Fruit fly (Drosophila melanogaster) whole organism, embryonic: ENCODE results near the gene Dh31.
A peak's percentile ranks its signal among the peaks of the same experiment; 100 is the strongest.

Source experiments
- Bdp1 ChIP-seq: fragments of 200-800 bp; sonication (Bioruptor generic); optimal IDR thresholded peaks from 3 replicates; lab custom pipeline; 2016; ENCODE audit warnings: missing biosample characterization, missing genetic modification characterization
- CG1602 ChIP-seq: fragments of 200-800 bp; sonication (Bioruptor generic); optimal IDR thresholded peaks from 3 replicates; lab custom pipeline; 2016; ENCODE audit warnings: missing biosample characterization, missing genetic modification characterization
- CG16863 ChIP-seq: fragments of 200-800 bp; sonication (Bioruptor generic); optimal IDR thresholded peaks from 3 replicates; lab custom pipeline; 2016; ENCODE audit warnings: missing biosample characterization, missing genetic modification characterization
- CG17328 ChIP-seq: fragments of 200-800 bp; sonication (Bioruptor generic); IDR thresholded peaks from 2 replicates; pipeline ENCODE4 v1.3.6; 2022; ENCODE audit warnings: missing biosample characterization, missing genetic modification characterization
- CG17385 ChIP-seq: fragments of 200-800 bp; sonication (Bioruptor generic); optimal IDR thresholded peaks from 3 replicates; lab custom pipeline; 2018; ENCODE audit warnings: missing biosample characterization, mild to moderate bottlenecking, missing genetic modification characterization
- CG1792 ChIP-seq: fragments of 200-800 bp; sonication (Bioruptor generic); optimal IDR thresholded peaks from 2 replicates; lab custom pipeline; 2016; ENCODE audit warnings: missing biosample characterization, missing genetic modification characterization
- CG18011 ChIP-seq: fragments of 200-800 bp; sonication (Bioruptor generic); optimal IDR thresholded peaks from 2 replicates; lab custom pipeline; 2017; ENCODE audit warnings: missing biosample characterization, missing genetic modification characterization, mild to moderate bottlenecking, moderate library complexity, missing genotype
- CG18476 ChIP-seq: fragments of 200-800 bp; sonication (Bioruptor generic); optimal IDR thresholded peaks from 2 replicates; lab custom pipeline; 2016; ENCODE audit warnings: missing biosample characterization, mild to moderate bottlenecking, missing genetic modification characterization
- CG18599 ChIP-seq: fragments of 200-800 bp; sonication (Bioruptor generic); optimal IDR thresholded peaks from 3 replicates; lab custom pipeline; 2017; ENCODE audit warnings: missing biosample characterization, missing genetic modification characterization, mild to moderate bottlenecking, moderate library complexity, missing genetic modification reagents
- CG2129 ChIP-seq: fragments of 200-800 bp; sonication (Bioruptor generic); IDR thresholded peaks from 2 replicates; pipeline ENCODE4 v1.3.6; 2022; ENCODE audit warnings: missing biosample characterization, missing genetic modification characterization; ENCODE audit not compliant: partially characterized antibody
- CG2199 ChIP-seq: fragments of 200-800 bp; sonication (Bioruptor generic); IDR thresholded peaks from 3 replicates; pipeline ENCODE4 v1.3.6; 2022; ENCODE audit warnings: missing biosample characterization, missing genetic modification characterization
- CG42726 ChIP-seq: fragments of 200-800 bp; sonication (Bioruptor generic); IDR thresholded peaks from 2 replicates; pipeline ENCODE4 v1.3.6; 2022; ENCODE audit warnings: missing biosample characterization, missing genetic modification characterization; ENCODE audit not compliant: partially characterized antibody
- CG43689 ChIP-seq: fragments of 200-800 bp; sonication (Bioruptor generic); IDR thresholded peaks from 2 replicates; pipeline ENCODE4 v1.3.6; 2022; ENCODE audit warnings: missing biosample characterization, missing genetic modification characterization
- CG6765 ChIP-seq: fragments of 200-800 bp; sonication (Bioruptor generic); optimal IDR thresholded peaks from 3 replicates; lab custom pipeline; 2017; ENCODE audit warnings: missing biosample characterization, mild to moderate bottlenecking, missing genetic modification characterization
- CG7357 ChIP-seq: fragments of 200-800 bp; sonication (Bioruptor generic); IDR thresholded peaks from 3 replicates; pipeline ENCODE4 v1.3.6; 2022; ENCODE audit warnings: missing biosample characterization, missing genetic modification characterization
- CG7987 ChIP-seq: fragments of 200-800 bp; sonication (Bioruptor generic); optimal IDR thresholded peaks from 2 replicates; lab custom pipeline; 2018; ENCODE audit warnings: missing biosample characterization, mild to moderate bottlenecking, missing genetic modification characterization, moderate library complexity
- CG8089 ChIP-seq: fragments of 200-800 bp; sonication (Bioruptor generic); optimal IDR thresholded peaks from 3 replicates; lab custom pipeline; 2016; ENCODE audit warnings: missing biosample characterization, missing genetic modification characterization
- CG9876 ChIP-seq: fragments of 200-800 bp; sonication (Bioruptor generic); optimal IDR thresholded peaks from 2 replicates; lab custom pipeline; 2016; ENCODE audit warnings: missing biosample characterization, missing genetic modification characterization
- CoRest ChIP-seq: fragments of 200-800 bp; sonication (Bioruptor generic); optimal IDR thresholded peaks from 3 replicates; lab custom pipeline; 2018; ENCODE audit warnings: missing biosample characterization, mild to moderate bottlenecking, missing genetic modification characterization, moderate library complexity
- D19B ChIP-seq: fragments of 200-800 bp; sonication (Bioruptor generic); optimal IDR thresholded peaks from 2 replicates; lab custom pipeline; 2017; ENCODE audit warnings: missing biosample characterization, mild to moderate bottlenecking, missing genetic modification characterization
- Dek ChIP-seq: fragments of 200-800 bp; sonication (Bioruptor generic); optimal IDR thresholded peaks from 3 replicates; lab custom pipeline; 2019; ENCODE audit warnings: missing biosample characterization, mild to moderate bottlenecking, missing genetic modification characterization, moderate library complexity
- Dip2 ChIP-seq: fragments of 200-800 bp; sonication (Bioruptor generic); IDR thresholded peaks from 2 replicates; pipeline ENCODE4 v1.3.6; 2022; ENCODE audit warnings: missing biosample characterization, missing genetic modification characterization
- Drgx ChIP-seq: fragments of 200-800 bp; sonication (Bioruptor generic); IDR thresholded peaks from 2 replicates; pipeline ENCODE4 v1.3.6; 2022; ENCODE audit warnings: missing biosample characterization, missing genetic modification characterization
- Elba2 ChIP-seq: fragments of 200-800 bp; sonication (Bioruptor generic); optimal IDR thresholded peaks from 3 replicates; lab custom pipeline; 2016; ENCODE audit warnings: missing biosample characterization, missing genetic modification characterization
- Fer1 ChIP-seq: fragments of 200-800 bp; sonication (Bioruptor generic); optimal IDR thresholded peaks from 2 replicates; lab custom pipeline; 2017; ENCODE audit warnings: missing biosample characterization, mild to moderate bottlenecking, missing genetic modification characterization
- HmgD ChIP-seq: fragments of 200-800 bp; sonication (Bioruptor generic); optimal IDR thresholded peaks from 3 replicates; lab custom pipeline; 2016; ENCODE audit warnings: missing biosample characterization, missing genetic modification characterization
- Lpt ChIP-seq: fragments of >200 bp; optimal IDR thresholded peaks from 2 replicates; lab custom pipeline; 2018; ENCODE audit warnings: missing biosample characterization, missing genetic modification characterization
- MBD-R2 ChIP-seq: fragments of 200-800 bp; sonication (Bioruptor generic); IDR thresholded peaks from 2 replicates; pipeline ENCODE4 v1.3.6; 2022; ENCODE audit warnings: missing biosample characterization, missing genetic modification characterization
- Mrtf ChIP-seq: fragments of 200-800 bp; sonication (Bioruptor generic); IDR thresholded peaks from 3 replicates; pipeline ENCODE4 v1.3.6; 2022; ENCODE audit warnings: missing biosample characterization, missing genetic modification characterization
- NfI ChIP-seq: fragments of 200-800 bp; sonication (Bioruptor generic); optimal IDR thresholded peaks from 3 replicates; lab custom pipeline; 2018; ENCODE audit warnings: missing biosample characterization, mild to moderate bottlenecking, missing genetic modification characterization, moderate library complexity
- Poxn ChIP-seq: fragments of 200-800 bp; sonication (Bioruptor generic); IDR thresholded peaks from 2 replicates; pipeline ENCODE4 v1.3.6; 2022; ENCODE audit warnings: missing biosample characterization, missing genetic modification characterization
- Six4 ChIP-seq: fragments of 200-800 bp; sonication (Bioruptor generic); optimal IDR thresholded peaks from 2 replicates; lab custom pipeline; 2016; ENCODE audit warnings: missing biosample characterization, missing genetic modification characterization
- Stat92E ChIP-seq, 3 experiments: fragments of >200 bp in 2 of 3; fragments of 200-800 bp in 1 of 3; sonication (Bioruptor generic) in 1 of 3; optimal IDR thresholded peaks; 2 replicates each; lab custom pipeline; 2017 to 2019; ENCODE audit warnings: missing biosample characterization in 3 of 3, missing genetic modification characterization in 3 of 3, mild to moderate bottlenecking in 1 of 3, moderate library complexity in 1 of 3
- al ChIP-seq: fragments of 200-800 bp; sonication (Bioruptor generic); IDR thresholded peaks from 2 replicates; pipeline ENCODE4 v1.3.6; 2022; ENCODE audit warnings: missing biosample characterization, missing genetic modification characterization
- ash1 ChIP-seq: fragments of 200-800 bp; sonication (Bioruptor generic); optimal IDR thresholded peaks from 2 replicates; lab custom pipeline; 2018; ENCODE audit warnings: missing biosample characterization, mild to moderate bottlenecking, missing genetic modification characterization
- caup ChIP-seq: fragments of 200-800 bp; sonication (Bioruptor generic); optimal IDR thresholded peaks from 3 replicates; lab custom pipeline; 2017; ENCODE audit warnings: missing biosample characterization, mild to moderate bottlenecking, missing genetic modification characterization, moderate library complexity; ENCODE audit not compliant: severe bottlenecking
- chm ChIP-seq: fragments of 200-800 bp; sonication (Bioruptor generic); IDR thresholded peaks from 2 replicates; pipeline ENCODE4 v1.3.6; 2022; ENCODE audit warnings: missing biosample characterization, missing genetic modification characterization
- chn ChIP-seq: fragments of 200-800 bp; sonication (Bioruptor generic); optimal IDR thresholded peaks from 2 replicates; lab custom pipeline; 2016; ENCODE audit warnings: missing biosample characterization, missing genetic modification characterization
- corto ChIP-seq: fragments of 200-800 bp; sonication (Bioruptor generic); optimal IDR thresholded peaks from 2 replicates; lab custom pipeline; 2016; ENCODE audit warnings: missing biosample characterization, mild to moderate bottlenecking, missing genetic modification characterization, moderate library complexity
- danr ChIP-seq: fragments of 200-800 bp; sonication (Bioruptor generic); IDR thresholded peaks from 2 replicates; pipeline ENCODE4 v1.3.6; 2022; ENCODE audit warnings: missing biosample characterization, missing genetic modification characterization
- dmrt99B ChIP-seq: fragments of 200-800 bp; sonication (Bioruptor generic); optimal IDR thresholded peaks from 2 replicates; lab custom pipeline; 2018; ENCODE audit warnings: missing biosample characterization, mild to moderate bottlenecking, missing genetic modification characterization, moderate library complexity
- ham ChIP-seq: fragments of 200-800 bp; sonication (Bioruptor generic); IDR thresholded peaks from 2 replicates; pipeline ENCODE4 v1.3.6; 2022; ENCODE audit warnings: missing biosample characterization, missing genetic modification characterization
- mirr ChIP-seq: fragments of 200-800 bp; sonication (Bioruptor generic); optimal IDR thresholded peaks from 3 replicates; lab custom pipeline; 2018; ENCODE audit warnings: missing biosample characterization, mild to moderate bottlenecking, missing genetic modification characterization
- org-1 ChIP-seq: fragments of 200-800 bp; sonication (Bioruptor generic); optimal IDR thresholded peaks from 2 replicates; lab custom pipeline; 2017; ENCODE audit warnings: missing biosample characterization, missing genetic modification characterization
- otp ChIP-seq: fragments of 200-800 bp; sonication (Bioruptor generic); IDR thresholded peaks from 3 replicates; pipeline ENCODE4, ENCODE4 v1.3.6; 2022; ENCODE audit warnings: missing biosample characterization, missing genetic modification characterization
- pfk ChIP-seq: fragments of 200-800 bp; sonication (Bioruptor generic); optimal IDR thresholded peaks from 2 replicates; lab custom pipeline; 2018; ENCODE audit warnings: missing biosample characterization, mild to moderate bottlenecking, missing genetic modification characterization, moderate library complexity
- tio ChIP-seq: fragments of 200-800 bp; sonication (Bioruptor generic); optimal IDR thresholded peaks from 2 replicates; lab custom pipeline; 2017; ENCODE audit warnings: missing biosample characterization, missing genetic modification characterization, inconsistent platforms
- ttk ChIP-seq: fragments of 200-800 bp; sonication (Bioruptor generic); IDR thresholded peaks from 2 replicates; pipeline ENCODE4 v2.1.2; 2022; ENCODE audit warnings: missing biosample characterization, missing genetic modification characterization
- usp ChIP-seq: fragments of >200 bp; optimal IDR thresholded peaks from 2 replicates; lab custom pipeline; 2017; ENCODE audit warnings: missing biosample characterization, missing genetic modification characterization
- zf30C ChIP-seq: fragments of 200-800 bp; sonication (Bioruptor generic); optimal IDR thresholded peaks from 3 replicates; lab custom pipeline; 2018; ENCODE audit warnings: missing biosample characterization, mild to moderate bottlenecking, missing genetic modification characterization

Gene Dh31

DNA sequence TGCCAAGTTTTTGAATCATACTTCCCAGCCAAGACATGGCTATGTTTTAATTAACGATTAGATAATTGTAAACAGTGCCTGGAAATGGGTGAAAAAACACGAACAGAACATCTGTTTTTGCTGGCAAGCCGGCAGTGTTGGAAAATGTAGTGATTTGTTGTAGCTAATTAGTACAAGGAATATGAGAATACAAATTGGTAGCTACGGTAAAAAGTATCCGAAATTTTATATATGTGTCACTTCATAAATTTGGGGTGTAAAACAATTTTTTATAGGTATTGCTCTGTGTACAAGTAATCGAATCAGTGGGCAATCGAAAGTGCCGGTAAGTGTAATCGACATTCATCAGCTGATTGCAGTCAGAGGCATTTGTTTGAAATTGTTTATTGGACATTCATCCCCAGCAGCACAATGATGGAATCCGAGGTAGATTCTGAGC is 10.6 kb upstream of the Dh31 start, which contains the start of the genes mRpL51 and Uba4 (continued):
- TF ChIP-seq CG43689 = no peak
- peak; percentile 37 for TF ChIP-seq CG18476 (GFP tag; lab: Kevin White, UChicago)
- TF ChIP-seq dmrt99B (tag; lab: Kevin White, UChicago) = no peak
- TF ChIP-seq CG2199 (GFP tag; lab: Robert Waterston, UW) = no peak
- no peak for TF ChIP-seq ash1
- no peak for TF ChIP-seq al (GFP tag; lab: Robert Waterston, UW)
- TF ChIP-seq CG17385 (GFP tag; lab: Kevin White, UChicago) = peak; percentile 30
- TF ChIP-seq CG9876 (GFP tag; lab: Kevin White, UChicago) = no peak
- TF ChIP-seq Dek = no peak
- TF ChIP-seq zf30C (GFP tag; lab: Kevin White, UChicago) = no peak
- peak; percentile 41 for TF ChIP-seq NfI (GFP tag; lab: Kevin White, UChicago)
- TF ChIP-seq MBD-R2 (GFP tag; lab: Robert Waterston, UW) = peak; percentile 80; the same call in 1 of the 2 replicates
- TF ChIP-seq CG8089 (GFP tag; lab: Kevin White, UChicago) = no peak
- TF ChIP-seq pfk (GFP tag; lab: Kevin White, UChicago) = no peak
- TF ChIP-seq tio (GFP tag; lab: Kevin White, UChicago) = no peak
- TF ChIP-seq org-1 (GFP tag; lab: Kevin White, UChicago) = no peak
- TF ChIP-seq Fer1 (GFP tag; lab: Kevin White, UChicago) = peak; percentile 46
- no peak for TF ChIP-seq ttk
- TF ChIP-seq CG18011 = peak; percentile 42
- TF ChIP-seq Lpt (GFP tag; lab: Kevin White, UChicago) = no peak
- no peak for TF ChIP-seq Dip2 (GFP tag; lab: Robert Waterston, UW)
- peak; percentile 11; the same call in 1 of the 2 replicates for TF ChIP-seq CG2129 (GFP tag; lab: Robert Waterston, UW)
- TF ChIP-seq CG16863 (GFP tag; lab: Kevin White, UChicago) = no peak

DNA sequence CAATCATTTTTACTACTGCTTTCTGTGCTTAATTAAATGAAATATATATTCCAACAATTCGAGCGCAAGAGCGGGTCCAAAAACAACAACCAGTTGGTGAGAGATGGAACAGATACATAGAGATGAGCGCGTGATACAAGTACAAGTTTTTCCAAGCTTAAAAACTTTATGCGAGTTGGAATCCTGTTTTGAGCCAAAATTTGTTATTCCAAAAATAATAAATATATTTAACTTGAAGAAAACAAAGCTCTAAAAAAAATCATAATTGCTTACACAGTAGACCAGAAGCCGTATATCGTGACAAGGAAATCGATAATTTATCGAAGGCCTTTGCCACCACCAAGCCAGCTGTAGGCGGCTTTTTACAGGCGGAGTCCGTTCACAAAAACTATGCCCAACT is 8.1 kb upstream of the Dh31 start, which contains the start of the genes CG13097 and PIG-U:
CG13097 (minus strand) TSS at position 121 of the 400 bp plus-strand sequence.
PIG-U (plus strand) TSS at position 349 of the 400 bp plus-strand sequence.
- TF ChIP-seq chm (peak; percentile 74), CG7987 (peak; percentile 54), HmgD (GFP tag; lab: Kevin White, UChicago) (no peak), Dip2 (GFP tag; lab: Robert Waterston, UW) (no peak), chn (peak; percentile 88), CG42726 (GFP tag; lab: Robert Waterston, UW) (peak; percentile 71; the same call in 1 of the 2 replicates), D19B (GFP tag; lab: Kevin White, UChicago) (peak; percentile 46), caup (GFP tag; lab: Kevin White, UChicago) (peak; percentile 72), CG17328 (GFP tag; lab: Robert Waterston, UW) (peak; percentile 81), CG6765 (GFP tag; lab: Kevin White, UChicago) (peak; percentile 57), mirr (GFP tag; lab: Kevin White, UChicago) (peak; percentile 23), CG18599 (GFP tag; lab: Kevin White, UChicago) (no peak), Drgx (GFP tag; lab: Robert Waterston, UW) (peak; percentile 68; the same call in 1 of the 2 replicates), CoRest (tag; lab: Kevin White, UChicago) (peak; percentile 84), danr (peak; percentile 58; the same call in 1 of the 2 replicates), usp (GFP tag; lab: Kevin White, UChicago) (no peak), Bdp1 (GFP tag; lab: Kevin White, UChicago) (peak; percentile 69), otp (GFP tag; lab: Robert Waterston, UW) (0 out of 3 replicates have a peak, but pooled peaks have one; percentile 57), CG7357 (GFP tag; lab: Robert Waterston, UW) (peak; percentile 52; the same call in 1 of the 3 replicates), CG1792 (peak; percentile 55), CG1602 (GFP tag; lab: Kevin White, UChicago) (peak; percentile 82), ham (GFP tag; lab: Robert Waterston, UW) (no peak), Stat92E (GFP tag; optimal IDR thresholded peaks at IDR 0.05; lab: Kevin White, UChicago) (peak in 1 of 3 experiments; percentile 23), Mrtf (GFP tag; lab: Robert Waterston, UW) (no peak; the same call in 2 of the 3 replicates), Elba2 (GFP tag; lab: Kevin White, UChicago) (no peak), Poxn (GFP tag; lab: Robert Waterston, UW) (peak; percentile 42; the same call in 1 of the 2 replicates), Six4 (GFP tag; lab: Kevin White, UChicago) (peak; percentile 74), corto (GFP tag; lab: Kevin White, UChicago) (peak; percentile 85)
